Fruit fly (Drosophila melanogaster) whole organism, embryonic: Measurements from ENCODE around the gene Gbeta76C.
"Not testable (repeated sequence)": the region's sequence is repeated elsewhere in the genome, so short reads cannot be mapped to it uniquely, and the experiment has no call there.

ENCODE experiments used
- Gug ChIP-seq: fragments of 200-800 bp; sonication (Bioruptor generic); IDR thresholded peaks from 4 replicates; pipeline ENCODE4 v1.3.6; 2022; ENCODE audit warnings: missing biosample characterization, missing genetic modification characterization
- Ssrp ChIP-seq: fragments of 200-800 bp; sonication (Bioruptor generic); optimal IDR thresholded peaks from 2 replicates; lab custom pipeline; 2018; ENCODE audit warnings: missing biosample characterization, mild to moderate bottlenecking, missing genetic modification characterization, moderate library complexity
- Xrp1 ChIP-seq: fragments of 200-800 bp; sonication (Bioruptor generic); IDR thresholded peaks from 2 replicates; pipeline ENCODE4 v1.3.6; 2022; ENCODE audit warnings: missing biosample characterization, missing genetic modification characterization
- prd ChIP-seq, 3 experiments: fragments of >200 bp in 2 of 3; fragments of 200-800 bp in 1 of 3; sonication (Bioruptor generic) in 1 of 3; optimal IDR thresholded peaks in 2 of 3; IDR thresholded peaks in 1 of 3; 2 replicates in 2 of 3; 3 replicates in 1 of 3; pipeline versions ENCODE4 v1.3.6 to Lab custom; 2017 to 2022; ENCODE audit warnings: missing biosample characterization in 1 of 3, missing genetic modification characterization in 1 of 3

DNA sequence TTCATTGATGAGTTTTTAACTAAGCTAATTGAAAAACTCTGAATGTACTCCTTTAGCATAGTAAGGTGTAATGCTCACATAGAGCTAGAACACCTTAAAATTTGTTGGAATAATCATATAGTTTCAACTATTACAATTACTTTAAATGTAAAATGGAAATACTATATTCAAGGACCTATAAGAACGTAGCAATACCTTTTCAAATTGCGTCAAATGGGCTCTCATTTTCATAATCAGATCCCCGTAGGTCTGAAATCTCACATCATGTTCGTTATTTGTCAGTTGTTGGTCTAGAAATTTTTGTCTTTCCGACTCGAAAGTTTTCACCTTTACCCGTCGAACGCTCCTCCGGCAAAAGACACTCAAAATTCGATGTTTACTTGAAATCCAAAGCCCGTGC, 41.3 kb downstream of the Gbeta76C start, which contains the start of gene CG42529:
- TF ChIP-seq prd (optimal IDR thresholded peaks at IDR 0.05; lab: Kevin White, UChicago); prd (GFP tag; IDR thresholded peaks at IDR 0.05; lab: Robert Waterston, UW); Gug (GFP tag; lab: Robert Waterston, UW); Xrp1 (GFP tag; lab: Robert Waterston, UW); Ssrp: not testable (repeated sequence)
